Worm (Caenorhabditis elegans): ENCODE data around the gene F47D12.7.

- no peak for TF ChIP-seq B0310.2 (tag; optimal IDR thresholded peaks at IDR 0.05)
- TF ChIP-seq flt-1 (GFP tag; IDR thresholded peaks at IDR 0.05), result no peak
- no peak for TF ChIP-seq pes-1 (GFP tag; IDR thresholded peaks at IDR 0.05)
- TF ChIP-seq ama-1 (optimal IDR thresholded peaks at IDR 0.05), result no peak
- no peak for TF ChIP-seq aly-1 (tag; optimal IDR thresholded peaks at IDR 0.05)
- no peak for TF ChIP-seq hmbx-1 (tag; optimal IDR thresholded peaks at IDR 0.05)
- no peak for TF ChIP-seq tbx-11 (GFP tag; IDR thresholded peaks at IDR 0.05)
- TF ChIP-seq tbx-37 (GFP tag; conservative IDR thresholded peaks at IDR 0.05), result no peak
Observed at ce11 chrIII:6311452-6311851, 15.6 kb upstream of the F47D12.7 start.

All from whole organism, early embryonic.